Fruit fly (Drosophila melanogaster) whole organism, larva: Measurements from ENCODE around the gene CG31321.

Source experiments
- noc ChIP-seq: fragments of 200-800 bp; sonication (Bioruptor generic); optimal IDR thresholded peaks from 3 replicates; lab custom pipeline; 2019; ENCODE audit warnings: missing biosample characterization, mild to moderate bottlenecking, missing genetic modification characterization, moderate library complexity

Gene CG31321

dm6 chr3R:14286320-14287190, 23.6 kb upstream of the CG31321 start, which contains the start of gene trx:
TSS of gene trx (minus strand) at chr3R:14286903.
- peak; percentile 5 for TF ChIP-seq noc

- TF ChIP-seq noc: no peak
Observed at dm6 chr3R:14287980-14288379, 22.2 kb upstream of the CG31321 start.

dm6 chr3R:14288669-14289383, 21.3 kb upstream of the CG31321 start, which contains the start of gene red:
TSS of gene red (plus strand) at chr3R:14289071.
- peak; percentile 94 for TF ChIP-seq noc

- peak; percentile 72 for TF ChIP-seq noc
Observed at dm6 chr3R:14289958-14290835, 20.0 kb upstream of the CG31321 start.

- peak; percentile 89 for TF ChIP-seq noc
Observed at dm6 chr3R:14291431-14291830, 18.7 kb upstream of the CG31321 start.

dm6 chr3R:14292307-14292711, 17.9 kb upstream of the CG31321 start:
- TF ChIP-seq noc: no peak

dm6 chr3R:14294397-14295018, 15.7 kb upstream of the CG31321 start:
- TF ChIP-seq noc: peak; percentile 29

dm6 chr3R:14296126-14296525, 14.0 kb upstream of the CG31321 start:
- TF ChIP-seq noc: peak; percentile 61

dm6 chr3R:14296700-14297099, 13.5 kb upstream of the CG31321 start:
- TF ChIP-seq noc: no peak

- no peak for TF ChIP-seq noc
Observed at dm6 chr3R:14297489-14297888, 12.7 kb upstream of the CG31321 start.

- TF ChIP-seq noc: no peak
Observed at dm6 chr3R:14298078-14298896, 11.9 kb upstream of the CG31321 start.

- peak; percentile 8 for TF ChIP-seq noc
Observed at dm6 chr3R:14299891-14300290, 10.3 kb upstream of the CG31321 start.

- no peak for TF ChIP-seq noc
Observed at dm6 chr3R:14302128-14302527, 8.0 kb upstream of the CG31321 start, which contains the start of gene IFT54. TSS of gene IFT54 (plus strand) at chr3R:14302428.

- no peak for TF ChIP-seq noc
Observed at dm6 chr3R:14307972-14308673, 2.0 kb upstream of the CG31321 start.

- peak; percentile 12 for TF ChIP-seq noc
Observed at dm6 chr3R:14308801-14309217, 1.4 kb upstream of the CG31321 start, which contains the start of gene Polr2I. TSS of gene Polr2I (plus strand) at chr3R:14309089.
